Worm (Caenorhabditis elegans) whole organism, late embryonic: ENCODE data around the gene F25D1.3.

Source experiments
- elt-2 ChIP-seq: sonication (generic microtip); optimal IDR thresholded peaks from 2 replicates; lab custom pipeline; 2016; ENCODE audit warnings: missing genetic modification reagents, missing genetic modification characterization, missing compliant biosample characterization
- fkh-6 ChIP-seq: sonication (generic microtip); optimal IDR thresholded peaks from 2 replicates; lab custom pipeline; 2016; ENCODE audit warnings: missing genetic modification characterization, missing compliant biosample characterization
- nhr-11 ChIP-seq: fragments of 150-350 bp; optimal IDR thresholded peaks from 2 replicates; lab custom pipeline; 2014; ENCODE audit warnings: missing biosample characterization, missing genetic modification characterization
- pha-4 ChIP-seq: fragments of 150-350 bp; optimal IDR thresholded peaks from 2 replicates; lab custom pipeline; 2018; ENCODE audit warnings: missing biosample characterization, missing genetic modification reagents, missing genetic modification characterization

ce11 chrV:10578938-10579337 lies 50.4 kb downstream of the F25D1.3 start, which contains the start of the genes erh-1 and lpd-9:
- TF ChIP-seq fkh-6 (tag; lab: Kevin White, UChicago), result no peak
- peak; percentile 68 for TF ChIP-seq elt-2 (tag; lab: Kevin White, UChicago)
- no peak for TF ChIP-seq pha-4 (tag; lab: Kevin White, UChicago)
- TF ChIP-seq nhr-11 (tag; lab: Kevin White, UChicago), result no peak
